Worm (Caenorhabditis elegans) whole organism, early embryonic: ENCODE measurements around the gene obr-1.
A peak's percentile ranks its signal among the peaks of the same experiment; 100 is the strongest.

ENCODE experiments used
- ama-1 ChIP-seq: fragments of 150-350 bp; optimal IDR thresholded peaks from 2 replicates; lab custom pipeline; 2014
- ceh-36 ChIP-seq: sonication (generic microtip); optimal IDR thresholded peaks from 2 replicates; lab custom pipeline; 2016; ENCODE audit warnings: missing genetic modification characterization, inconsistent platforms, missing compliant biosample characterization
- flt-1 ChIP-seq: fragments of 200-800 bp; sonication (Bioruptor generic); IDR thresholded peaks from 2 replicates; pipeline ENCODE4 v1.3.6; 2022; ENCODE audit warnings: missing genetic modification characterization, missing compliant biosample characterization

- TF ChIP-seq ama-1 (lab: Kevin White, UChicago) (no peak), flt-1 (no peak), ceh-36 (tag; lab: Kevin White, UChicago) (peak; percentile 94)
Measured at ce11 chrIII:11207825-11208224, 62.9 kb downstream of the obr-1 start.
